In the genomic region with DNA sequence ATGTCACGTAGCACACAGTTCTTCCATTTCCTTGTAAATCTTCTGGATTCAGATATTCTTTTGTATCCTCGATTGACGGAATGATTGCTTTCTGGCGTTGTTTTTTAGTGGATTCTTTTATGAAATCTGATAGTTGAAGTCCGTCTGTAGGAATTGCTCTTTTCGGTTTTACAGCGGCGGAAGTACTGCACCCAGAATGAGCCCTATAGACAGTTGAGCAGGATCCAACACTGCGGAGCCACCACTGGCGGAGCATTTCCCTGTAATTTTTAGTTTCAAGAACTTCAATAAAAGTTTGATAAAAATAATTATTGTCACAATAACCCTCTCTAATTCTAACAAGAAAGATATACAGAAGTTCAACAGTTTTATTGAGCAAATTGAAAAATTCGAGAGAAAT, we compare ENCODE assay signal across 4 worm cellular contexts.
TF ChIP-seq lines count a peak whose summit lies in the region.

A gene (minus strand): TSS at position 260 of the 400 bp plus-strand sequence.

TF ChIP-seq in whole organism, L2 larva, 48 proteins besides CTCF, POLR2A, EP300 and RAD21:
- peak; percentile 12 for TF ChIP-seq sma-3 (GFP tag; optimal IDR thresholded peaks at IDR 0.05; lab: Kevin White, UChicago)
- TF ChIP-seq mbf-1 (tag; optimal IDR thresholded peaks at IDR 0.05; lab: Kevin White, UChicago) = no peak
- TF ChIP-seq nhr-23 (tag; optimal IDR thresholded peaks at IDR 0.05; lab: Kevin White, UChicago) = no peak

TF ChIP-seq in whole organism, L3 larva, 47 proteins besides CTCF, POLR2A, EP300 and RAD21:
- TF ChIP-seq jun-1 (tag; optimal IDR thresholded peaks at IDR 0.05; lab: Kevin White, UChicago) (no peak), nhr-77 (tag; optimal IDR thresholded peaks at IDR 0.05; lab: Kevin White, UChicago) (no peak), elt-2 (tag; optimal IDR thresholded peaks at IDR 0.05; lab: Kevin White, UChicago) (no peak), egl-5 (tag; optimal IDR thresholded peaks at IDR 0.05; lab: Kevin White, UChicago) (no peak), nhr-25 (tag; optimal IDR thresholded peaks at IDR 0.05; lab: Kevin White, UChicago) (no peak), hmg-11 (tag; optimal IDR thresholded peaks at IDR 0.05; lab: Kevin White, UChicago) (no peak), nfya-1 (tag; optimal IDR thresholded peaks at IDR 0.05; lab: Kevin White, UChicago; ENCODE audit: insufficient read depth) (no peak), nhr-67 (tag; optimal IDR thresholded peaks at IDR 0.05; lab: Kevin White, UChicago) (no peak), eor-1 (tag; optimal IDR thresholded peaks at IDR 0.05; lab: Kevin White, UChicago) (no peak), nhr-43 (tag; optimal IDR thresholded peaks at IDR 0.05; lab: Kevin White, UChicago; ENCODE audit: poor library complexity, severe bottlenecking) (peak; percentile 1), ama-1 (optimal IDR thresholded peaks at IDR 0.05; lab: Kevin White, UChicago) (peak; percentile 84), unc-62 (GFP tag; optimal IDR thresholded peaks at IDR 0.05; lab: Kevin White, UChicago) (no peak)

TF ChIP-seq in whole organism, L4 larva, 104 proteins besides CTCF, POLR2A, EP300 and RAD21:
- TF ChIP-seq madf-9 (GFP tag; conservative IDR thresholded peaks at IDR 0.05; lab: Robert Waterston, UW) (no peak), lin-1 (GFP tag; IDR thresholded peaks at IDR 0.05; lab: Robert Waterston, UW) (0 out of 2 replicates have a peak, but pooled peaks have one; percentile 13), nhr-237 (tag; optimal IDR thresholded peaks at IDR 0.05; lab: Kevin White, UChicago) (no peak), ZK546.5 (tag; optimal IDR thresholded peaks at IDR 0.05; lab: Kevin White, UChicago) (no peak), ztf-11 (tag; optimal IDR thresholded peaks at IDR 0.05; lab: Kevin White, UChicago) (no peak), T26A8.4 (GFP tag; IDR thresholded peaks at IDR 0.05; lab: Robert Waterston, UW) (peak; percentile 65; the same call in 1 of the 2 replicates), php-3 (GFP tag; IDR thresholded peaks at IDR 0.05; lab: Robert Waterston, UW) (0 out of 2 replicates have a peak, but pooled peaks have one; percentile 14), snpc-1.2 (GFP tag; IDR thresholded peaks at IDR 0.05; lab: Robert Waterston, UW) (0 out of 2 replicates have a peak, but pooled peaks have one; percentile 29), skn-1 (tag; optimal IDR thresholded peaks at IDR 0.05; lab: Kevin White, UChicago) (no peak), zip-11 (GFP tag; IDR thresholded peaks at IDR 0.05; lab: Robert Waterston, UW) (no peak), Y5F2A.4 (GFP tag; optimal IDR thresholded peaks at IDR 0.05; lab: Kevin White, UChicago) (no peak), zfp-3 (GFP tag; conservative IDR thresholded peaks at IDR 0.05; lab: Robert Waterston, UW) (peak; percentile 81)

TF ChIP-seq in whole organism, young adult, 124 proteins besides CTCF, POLR2A, EP300 and RAD21:
- TF ChIP-seq akir-1 (GFP tag; optimal IDR thresholded peaks at IDR 0.05; lab: Kevin White, UChicago) = no peak
- no peak for TF ChIP-seq C06A6.2 (GFP tag; conservative IDR thresholded peaks at IDR 0.05; lab: Robert Waterston, UW)
- TF ChIP-seq F57A8.1 (GFP tag; optimal IDR thresholded peaks at IDR 0.05; lab: Kevin White, UChicago) = no peak
- no peak for TF ChIP-seq ceh-100 (GFP tag; IDR thresholded peaks at IDR 0.05; lab: Robert Waterston, UW)
- TF ChIP-seq efl-1 (GFP tag; optimal IDR thresholded peaks at IDR 0.05; lab: Kevin White, UChicago) = no peak
- TF ChIP-seq ekl-4 (GFP tag; IDR thresholded peaks at IDR 0.05; lab: Robert Waterston, UW) = 0 out of 2 replicates have a peak, but pooled peaks have one; percentile 45
- TF ChIP-seq mcd-1 (GFP tag; IDR thresholded peaks at IDR 0.05; lab: Robert Waterston, UW) = no peak
- 0 out of 2 replicates have a peak, but pooled peaks have one; percentile 27 for TF ChIP-seq egl-44 (GFP tag; IDR thresholded peaks at IDR 0.05; lab: Robert Waterston, UW)
- no peak for TF ChIP-seq lir-1 (GFP tag; conservative IDR thresholded peaks at IDR 0.05; lab: Robert Waterston, UW)
- no peak for TF ChIP-seq B0019.2 (GFP tag; conservative IDR thresholded peaks at IDR 0.05; lab: Robert Waterston, UW)
- no peak for TF ChIP-seq dox-1 (GFP tag; IDR thresholded peaks at IDR 0.05; lab: Robert Waterston, UW)
- TF ChIP-seq bed-2 (GFP tag; IDR thresholded peaks at IDR 0.05; lab: Robert Waterston, UW) = no peak
- TF ChIP-seq pbrm-1 (GFP tag; IDR thresholded peaks at IDR 0.05; lab: Robert Waterston, UW) = no peak
- TF ChIP-seq atf-7 (tag; optimal IDR thresholded peaks at IDR 0.05; lab: Kevin White, UChicago) = no peak
- TF ChIP-seq ama-1 (optimal IDR thresholded peaks at IDR 0.05; lab: Kevin White, UChicago) = peak; percentile 53
- TF ChIP-seq ama-1 (GFP tag; optimal IDR thresholded peaks at IDR 0.05; lab: Kevin White, UChicago) = no peak
- no peak for TF ChIP-seq attf-6 (GFP tag; IDR thresholded peaks at IDR 0.05; lab: Robert Waterston, UW)
- no peak for TF ChIP-seq him-1 (tag; optimal IDR thresholded peaks at IDR 0.05; lab: Kevin White, UChicago)
- no peak for TF ChIP-seq lin-40 (tag; optimal IDR thresholded peaks at IDR 0.05; lab: Kevin White, UChicago)
- no peak for TF ChIP-seq cebp-1 (GFP tag; IDR thresholded peaks at IDR 0.05; lab: Robert Waterston, UW)
- TF ChIP-seq cebp-1 (tag; optimal IDR thresholded peaks at IDR 0.05; lab: Kevin White, UChicago) = peak; percentile 22
- TF ChIP-seq madf-8 (GFP tag; conservative IDR thresholded peaks at IDR 0.05; lab: Robert Waterston, UW) = no peak
- peak in 1 of 3 experiments; percentile 32 for TF ChIP-seq lin-35 (GFP tag; optimal IDR thresholded peaks at IDR 0.05; lab: Kevin White, UChicago)
- no peak for TF ChIP-seq F37B4.10 (GFP tag; IDR thresholded peaks at IDR 0.05; lab: Robert Waterston, UW)
- TF ChIP-seq nhr-120 (GFP tag; IDR thresholded peaks at IDR 0.05; lab: Robert Waterston, UW) = no peak
- TF ChIP-seq lsy-27 (tag; optimal IDR thresholded peaks at IDR 0.05; lab: Kevin White, UChicago; ENCODE audit: borderline replicate concordance, insufficient read depth) = no peak
- no peak for TF ChIP-seq Y53F4B.3 (GFP tag; IDR thresholded peaks at IDR 0.05; lab: Robert Waterston, UW)
- no peak for TF ChIP-seq hmg-1.2 (GFP tag; IDR thresholded peaks at IDR 0.05; lab: Robert Waterston, UW)
- no peak for TF ChIP-seq B0261.1 (tag; optimal IDR thresholded peaks at IDR 0.05; lab: Kevin White, UChicago)
- no peak for TF ChIP-seq snpc-1.1 (tag; optimal IDR thresholded peaks at IDR 0.05; lab: Kevin White, UChicago; ENCODE audit: insufficient read depth)
- TF ChIP-seq lin-26 (GFP tag; IDR thresholded peaks at IDR 0.05; lab: Robert Waterston, UW) = 0 out of 2 replicates have a peak, but pooled peaks have one; percentile 32
- no peak for TF ChIP-seq egrh-3 (GFP tag; IDR thresholded peaks at IDR 0.05; lab: Robert Waterston, UW)
- 0 out of 2 replicates have a peak, but pooled peaks have one; percentile 12 for TF ChIP-seq madf-3 (GFP tag; IDR thresholded peaks at IDR 0.05; lab: Robert Waterston, UW)
